Worm (Caenorhabditis elegans) whole organism, L4 larva: ENCODE data around the gene lron-5.

Experiments used
- F37D6.2 ChIP-seq: sonication (generic microtip); optimal IDR thresholded peaks from 2 replicates; lab custom pipeline; 2016; ENCODE audit warnings: mild to moderate bottlenecking, missing genetic modification characterization, missing compliant biosample characterization
- F49E8.2 ChIP-seq: sonication (generic microtip); optimal IDR thresholded peaks from 2 replicates; lab custom pipeline; 2016; ENCODE audit warnings: missing compliant biosample characterization, mild to moderate bottlenecking, missing genetic modification characterization, borderline replicate concordance
- R02D3.7 ChIP-seq: fragments of 150-350 bp; sonication (generic microtip); optimal IDR thresholded peaks from 3 replicates; lab custom pipeline; 2014; ENCODE audit warnings: missing biosample characterization, missing genetic modification characterization
- aha-1 ChIP-seq: fragments of 150-350 bp; peaks from one replicate; lab custom pipeline; 2014; ENCODE audit warnings: missing biosample characterization, missing genetic modification characterization
- aly-2 ChIP-seq: sonication (generic microtip); optimal IDR thresholded peaks from 2 replicates; lab custom pipeline; 2018; ENCODE audit warnings: missing biosample characterization, missing genetic modification characterization
- arid-1 ChIP-seq: fragments of 200-800 bp; sonication (Bioruptor generic); conservative IDR thresholded peaks from 2 replicates; pipeline ENCODE4 v1.3.6; 2022; ENCODE audit warnings: missing genetic modification reagents, missing genetic modification characterization, missing compliant biosample characterization
- ceh-20 ChIP-seq: fragments of 200-800 bp; sonication (Bioruptor generic); IDR thresholded peaks from 2 replicates; pipeline ENCODE4 v1.3.6; 2022; ENCODE audit warnings: missing genetic modification reagents, missing genetic modification characterization, missing compliant biosample characterization
- ceh-28 ChIP-seq: fragments of 150-350 bp; optimal IDR thresholded peaks from 2 replicates; lab custom pipeline; 2014; ENCODE audit warnings: missing biosample characterization, missing genetic modification reagents, missing genetic modification characterization
- ceh-32 ChIP-seq: sonication (generic microtip); optimal IDR thresholded peaks from 2 replicates; lab custom pipeline; 2016; ENCODE audit warnings: mild to moderate bottlenecking, missing genetic modification characterization, missing compliant biosample characterization; ENCODE audit not compliant: poor library complexity
- ceh-82 ChIP-seq: sonication (generic microtip); optimal IDR thresholded peaks from 2 replicates; lab custom pipeline; 2017; ENCODE audit warnings: missing biosample characterization, missing genetic modification characterization
- cey-2 ChIP-seq: sonication (generic microtip); optimal IDR thresholded peaks from 3 replicates; lab custom pipeline; 2017; ENCODE audit warnings: missing genetic modification characterization, mild to moderate bottlenecking, missing compliant biosample characterization, antibody characterized with exemption, borderline replicate concordance; ENCODE audit not compliant: insufficient read depth
- ctbp-1 ChIP-seq: fragments of 200-800 bp; sonication (Bioruptor generic); IDR thresholded peaks from 2 replicates; pipeline ENCODE4 v1.3.6; 2022; ENCODE audit warnings: missing genetic modification reagents, missing genetic modification characterization, missing compliant biosample characterization
- daf-12 ChIP-seq: fragments of 150-350 bp; optimal IDR thresholded peaks from 2 replicates; lab custom pipeline; 2014; ENCODE audit warnings: missing biosample characterization, missing genetic modification reagents, missing genetic modification characterization
- daf-8 ChIP-seq: fragments of 200-800 bp; sonication (Bioruptor generic); IDR thresholded peaks from 2 replicates; pipeline ENCODE4 v1.3.6; 2022; ENCODE audit warnings: missing genetic modification characterization, missing compliant biosample characterization
- dmd-8 ChIP-seq: fragments of 200-800 bp; sonication (Bioruptor generic); IDR thresholded peaks from 2 replicates; pipeline ENCODE4 v1.3.6; 2022; ENCODE audit warnings: missing genetic modification characterization, missing compliant biosample characterization
- dmd-9 ChIP-seq: fragments of 200-800 bp; sonication (Bioruptor generic); IDR thresholded peaks from 2 replicates; pipeline ENCODE4 v1.3.6; 2022; ENCODE audit warnings: missing genetic modification reagents, missing genetic modification characterization, missing compliant biosample characterization
- dpl-1 ChIP-seq: fragments of 150-350 bp; optimal IDR thresholded peaks from 2 replicates; lab custom pipeline; 2014; ENCODE audit warnings: missing biosample characterization, missing genetic modification reagents, missing genetic modification characterization
- dve-1 ChIP-seq: sonication (generic microtip); optimal IDR thresholded peaks from 2 replicates; lab custom pipeline; 2017; ENCODE audit warnings: antibody characterized with exemption, mild to moderate bottlenecking, missing genetic modification characterization, missing compliant biosample characterization; ENCODE audit not compliant: insufficient read depth
- egl-43 ChIP-seq: fragments of 200-800 bp; sonication (Bioruptor generic); IDR thresholded peaks from 2 replicates; pipeline ENCODE4 v1.3.6; 2022; ENCODE audit warnings: missing genetic modification reagents, missing genetic modification characterization, missing compliant biosample characterization
- fkh-10 ChIP-seq: fragments of 150-350 bp; optimal IDR thresholded peaks from 2 replicates; lab custom pipeline; 2014; ENCODE audit warnings: missing biosample characterization, missing genetic modification reagents, missing genetic modification characterization
- hif-1 ChIP-seq, 2 experiments: sonication (generic microtip); optimal IDR thresholded peaks; 2 replicates each; lab custom pipeline; 2016 to 2017; ENCODE audit warnings: missing compliant biosample characterization in 2 of 2, missing genetic modification characterization in 2 of 2, missing genetic modification reagents in 2 of 2, missing genotype in 2 of 2, mild to moderate bottlenecking in 1 of 2
- hlh-30 ChIP-seq: sonication (generic microtip); optimal IDR thresholded peaks from 2 replicates; lab custom pipeline; 2017; ENCODE audit warnings: antibody characterized with exemption, mild to moderate bottlenecking, missing genetic modification characterization, missing compliant biosample characterization; ENCODE audit not compliant: insufficient read depth
- lin-38 ChIP-seq: fragments of 200-800 bp; sonication (Bioruptor generic); IDR thresholded peaks from 2 replicates; pipeline ENCODE4 v1.3.6; 2022; ENCODE audit warnings: missing genetic modification reagents, missing genetic modification characterization, missing compliant biosample characterization
- lin-39 ChIP-seq: fragments of 150-350 bp; optimal IDR thresholded peaks from 2 replicates; lab custom pipeline; 2014; ENCODE audit warnings: missing biosample characterization, missing genetic modification reagents, missing genetic modification characterization
- lir-3 ChIP-seq: sonication (generic microtip); optimal IDR thresholded peaks from 2 replicates; lab custom pipeline; 2016; ENCODE audit warnings: mild to moderate bottlenecking, missing genetic modification characterization, missing compliant biosample characterization
- lsy-2 ChIP-seq, 2 experiments: fragments of 150-350 bp in 1 of 2; sonication (generic microtip) in 1 of 2; optimal IDR thresholded peaks; 2 replicates each; lab custom pipeline; 2014 to 2017; ENCODE audit warnings: missing biosample characterization in 2 of 2, missing genetic modification characterization in 2 of 2
- madf-9 ChIP-seq: fragments of 200-800 bp; sonication (Bioruptor generic); conservative IDR thresholded peaks from 2 replicates; pipeline ENCODE4 v1.3.6; 2022; ENCODE audit warnings: missing genetic modification reagents, missing genetic modification characterization, missing compliant biosample characterization
- mdl-1 ChIP-seq, 2 experiments: fragments of 150-350 bp in 1 of 2; sonication (generic microtip) in 1 of 2; optimal IDR thresholded peaks; 2 replicates each; lab custom pipeline; 2014 to 2017; ENCODE audit warnings: missing biosample characterization in 2 of 2, missing genetic modification characterization in 2 of 2
- mep-1 ChIP-seq: fragments of 150-350 bp; sonication (generic microtip); optimal IDR thresholded peaks from 3 replicates; lab custom pipeline; 2014; ENCODE audit warnings: missing biosample characterization, missing genetic modification characterization
- mxl-2 ChIP-seq: fragments of 200-800 bp; sonication (Bioruptor generic); conservative IDR thresholded peaks from 2 replicates; pipeline ENCODE4 v1.3.6; 2022; ENCODE audit warnings: missing genetic modification reagents, missing genetic modification characterization, missing compliant biosample characterization
- nhr-10 ChIP-seq: fragments of 150-350 bp; optimal IDR thresholded peaks from 2 replicates; lab custom pipeline; 2014; ENCODE audit warnings: missing biosample characterization, missing genetic modification characterization
- nhr-102 ChIP-seq: sonication (generic microtip); optimal IDR thresholded peaks from 2 replicates; lab custom pipeline; 2016; ENCODE audit warnings: mild to moderate bottlenecking, missing genetic modification characterization, moderate library complexity, missing compliant biosample characterization
- nhr-11 ChIP-seq: fragments of 150-350 bp; optimal IDR thresholded peaks from 2 replicates; lab custom pipeline; 2014; ENCODE audit warnings: missing biosample characterization, missing genetic modification characterization
- nhr-111 ChIP-seq: fragments of 200-800 bp; sonication (Bioruptor generic); optimal IDR thresholded peaks from 2 replicates; lab custom pipeline; 2018; ENCODE audit warnings: mild to moderate bottlenecking, missing genetic modification characterization, missing compliant biosample characterization
- nhr-42 ChIP-seq: fragments of 200-800 bp; sonication (Bioruptor generic); IDR thresholded peaks from 2 replicates; pipeline ENCODE4 v1.3.6; 2022; ENCODE audit warnings: missing genetic modification characterization, missing compliant biosample characterization
- nhr-6 ChIP-seq: fragments of 150-350 bp; optimal IDR thresholded peaks from 2 replicates; lab custom pipeline; 2014; ENCODE audit warnings: missing biosample characterization, missing genetic modification characterization
- nhr-76 ChIP-seq: fragments of 150-350 bp; optimal IDR thresholded peaks from 2 replicates; lab custom pipeline; 2014; ENCODE audit warnings: missing biosample characterization, missing genetic modification characterization
- php-3 ChIP-seq: fragments of 200-800 bp; sonication (Bioruptor generic); IDR thresholded peaks from 2 replicates; pipeline ENCODE4 v1.3.6; 2022; ENCODE audit warnings: missing genetic modification reagents, missing genetic modification characterization, missing compliant biosample characterization
- pqm-1 ChIP-seq: sonication (generic microtip); optimal IDR thresholded peaks from 2 replicates; lab custom pipeline; 2017; ENCODE audit warnings: missing biosample characterization, missing genetic modification characterization
- rbr-2 ChIP-seq: sonication (generic microtip); optimal IDR thresholded peaks from 2 replicates; lab custom pipeline; 2016; ENCODE audit warnings: missing genotype, missing genetic modification characterization, missing compliant biosample characterization
- saeg-2 ChIP-seq: fragments of 200-800 bp; sonication (Bioruptor generic); IDR thresholded peaks from 2 replicates; pipeline ENCODE4 v1.3.6; 2022; ENCODE audit warnings: missing genetic modification reagents, missing genetic modification characterization, missing compliant biosample characterization
- snpc-4 ChIP-seq: fragments of 150-350 bp; optimal IDR thresholded peaks from 2 replicates; lab custom pipeline; 2014; ENCODE audit warnings: missing biosample characterization, missing genetic modification characterization
- tag-97 ChIP-seq: fragments of 200-800 bp; sonication (Bioruptor generic); IDR thresholded peaks from 2 replicates; pipeline ENCODE4 v1.3.6; 2022; ENCODE audit warnings: missing genetic modification characterization, missing compliant biosample characterization
- unc-130 ChIP-seq: sonication (generic microtip); optimal IDR thresholded peaks from 2 replicates; lab custom pipeline; 2016; ENCODE audit warnings: missing genetic modification reagents, missing genetic modification characterization, missing compliant biosample characterization
- zfp-3 ChIP-seq: fragments of 200-800 bp; sonication (Bioruptor generic); conservative IDR thresholded peaks from 2 replicates; pipeline ENCODE4 v1.3.6; 2022; ENCODE audit warnings: missing genetic modification reagents, missing genetic modification characterization, missing compliant biosample characterization
- zip-2 ChIP-seq: fragments of 150-350 bp; optimal IDR thresholded peaks from 2 replicates; lab custom pipeline; 2014; ENCODE audit warnings: missing biosample characterization, missing genetic modification characterization

lron-5 gene

ce11 chrIII:4653912-4654311, 31.1 kb downstream of the lron-5 start (continued):
- TF ChIP-seq rbr-2 (tag; lab: Kevin White, UChicago) (no peak), saeg-2 (GFP tag; lab: Robert Waterston, UW) (no peak), ceh-82 (tag; lab: Kevin White, UChicago) (no peak), dmd-8 (GFP tag; lab: Robert Waterston, UW) (no peak), nhr-42 (GFP tag; lab: Robert Waterston, UW) (0 out of 2 replicates have a peak, but pooled peaks have one; percentile 7), unc-130 (no peak), nhr-102 (tag; lab: Kevin White, UChicago) (peak; percentile 49), zfp-3 (GFP tag; lab: Robert Waterston, UW) (peak; percentile 70; the same call in 1 of the 2 replicates), nhr-10 (no peak)

DNA sequence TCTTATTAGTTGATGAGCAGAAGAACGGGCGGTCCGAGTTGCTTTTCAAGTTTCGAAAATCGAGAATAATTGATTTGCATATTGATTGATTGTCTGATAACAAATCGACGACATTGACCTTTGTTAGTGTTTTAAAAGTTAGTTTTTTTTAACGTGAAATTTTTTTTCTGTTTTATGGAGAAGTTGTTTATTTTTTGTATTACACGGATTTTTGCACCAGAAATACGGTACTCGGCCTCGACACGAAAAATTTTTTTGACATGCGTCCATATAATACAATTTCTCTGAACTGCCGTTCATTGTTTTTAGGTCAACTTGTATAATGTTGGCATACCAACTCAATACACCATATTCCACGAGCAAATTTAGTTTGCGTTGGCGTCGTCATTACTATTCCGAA, 32.6 kb downstream of the lron-5 start, which contains the start of gene T23F11.2:
Gene T23F11.2, minus strand, starts transcription at position 101 of the 400 bp plus-strand sequence.
- TF ChIP-seq lir-3 (tag; lab: Kevin White, UChicago) (no peak), madf-9 (no peak), nhr-102 (tag; lab: Kevin White, UChicago) (no peak), zip-2 (tag; lab: Kevin White, UChicago) (no peak), nhr-76 (tag; lab: Kevin White, UChicago) (no peak), daf-12 (tag; lab: Kevin White, UChicago) (no peak), hlh-30 (no peak), nhr-111 (GFP tag; lab: Kevin White, UChicago) (no peak), aly-2 (tag; lab: Kevin White, UChicago) (no peak), snpc-4 (tag; lab: Kevin White, UChicago) (no peak), saeg-2 (GFP tag; lab: Robert Waterston, UW) (no peak), mxl-2 (GFP tag; lab: Robert Waterston, UW) (no peak), tag-97 (no peak)

- TF ChIP-seq mxl-2 (GFP tag; lab: Robert Waterston, UW), result no peak
- no peak for TF ChIP-seq arid-1 (GFP tag; lab: Robert Waterston, UW)
- TF ChIP-seq ceh-28, result peak; percentile 53
- peak; percentile 97 for TF ChIP-seq aha-1 (tag; lab: Kevin White, UChicago)
- TF ChIP-seq F49E8.2 (tag; lab: Kevin White, UChicago), result no peak
- peak; percentile 81 for TF ChIP-seq hlh-30
- no peak for TF ChIP-seq lin-39
- no peak for TF ChIP-seq lin-38 (GFP tag; lab: Robert Waterston, UW)
- no peak for TF ChIP-seq cey-2 (tag; lab: Kevin White, UChicago)
- TF ChIP-seq madf-9, result no peak
- TF ChIP-seq rbr-2 (tag; lab: Kevin White, UChicago), result peak; percentile 82
- TF ChIP-seq ceh-20 (GFP tag; lab: Robert Waterston, UW), result 0 out of 2 replicates have a peak, but pooled peaks have one; percentile 53
- TF ChIP-seq ceh-32 (tag; lab: Kevin White, UChicago), result no peak
- TF ChIP-seq dve-1 (tag; lab: Kevin White, UChicago), result no peak
- no peak for TF ChIP-seq nhr-10
- no peak for TF ChIP-seq lir-3 (tag; lab: Kevin White, UChicago)
- peak; percentile 18 for TF ChIP-seq dpl-1 (GFP tag; lab: Kevin White, UChicago)
- peak; percentile 65; the same call in 1 of the 2 replicates for TF ChIP-seq ctbp-1 (GFP tag; lab: Robert Waterston, UW)
- TF ChIP-seq nhr-11, result peak; percentile 9
- TF ChIP-seq lsy-2 (tag; optimal IDR thresholded peaks at IDR 0.05; lab: Kevin White, UChicago), result peak; percentile 5 to 61
- TF ChIP-seq R02D3.7 (tag; lab: Kevin White, UChicago), result no peak
- TF ChIP-seq mdl-1 (tag; optimal IDR thresholded peaks at IDR 0.05; lab: Kevin White, UChicago), result peak in 1 of 2 experiments; percentile 65
- peak in 1 of 2 experiments; percentile 28 for TF ChIP-seq hif-1 (tag; optimal IDR thresholded peaks at IDR 0.05; lab: Kevin White, UChicago)
- TF ChIP-seq dmd-8 (GFP tag; lab: Robert Waterston, UW), result no peak
- no peak for TF ChIP-seq dmd-9
- peak; percentile 53 for TF ChIP-seq F37D6.2 (tag; lab: Kevin White, UChicago)
- TF ChIP-seq mep-1, result peak; percentile 63
- TF ChIP-seq fkh-10 (GFP tag; lab: Kevin White, UChicago), result peak; percentile 62
- no peak for TF ChIP-seq daf-8
- peak; percentile 69; the same call in 1 of the 2 replicates for TF ChIP-seq egl-43 (GFP tag; lab: Robert Waterston, UW)
- no peak for TF ChIP-seq pqm-1
- no peak for TF ChIP-seq nhr-6
- TF ChIP-seq php-3 (GFP tag; lab: Robert Waterston, UW), result no peak
These were observed 33.6 kb downstream of the lron-5 start for ce11 chrIII:4656415-4656814.
